Worm (Caenorhabditis elegans) whole organism, midembryonic: ENCODE measurements around the gene idpp-8.

Experiments
- T22C8.4 ChIP-seq: fragments of 200-800 bp; sonication (Bioruptor generic); IDR thresholded peaks from 2 replicates; pipeline ENCODE4 v1.3.6; 2022; ENCODE audit warnings: missing genetic modification characterization, missing compliant biosample characterization
- cog-1 ChIP-seq: sonication (generic microtip); optimal IDR thresholded peaks from 2 replicates; lab custom pipeline; 2016; ENCODE audit warnings: missing genetic modification characterization, missing compliant biosample characterization
- flt-1 ChIP-seq: fragments of 200-800 bp; sonication (Bioruptor generic); IDR thresholded peaks from 2 replicates; pipeline ENCODE4 v1.3.6; 2022; ENCODE audit warnings: missing genetic modification characterization, missing compliant biosample characterization
- klf-2 ChIP-seq: fragments of 200-800 bp; sonication (Bioruptor generic); conservative IDR thresholded peaks from 2 replicates; pipeline ENCODE4 v1.3.6; 2022; ENCODE audit warnings: missing genetic modification reagents, missing genetic modification characterization, missing compliant biosample characterization
- med-1 ChIP-seq: sonication (generic microtip); optimal IDR thresholded peaks from 2 replicates; lab custom pipeline; 2017; ENCODE audit warnings: missing genetic modification characterization, mild to moderate bottlenecking, missing compliant biosample characterization, antibody characterized with exemption, missing genetic modification reagents; ENCODE audit not compliant: insufficient read depth
- tab-1 ChIP-seq: fragments of 200-800 bp; sonication (Bioruptor generic); IDR thresholded peaks from 2 replicates; pipeline ENCODE4 v1.3.6; 2022; ENCODE audit warnings: missing genetic modification characterization, missing compliant biosample characterization
- ztf-23 ChIP-seq: fragments of 200-800 bp; sonication (Bioruptor generic); IDR thresholded peaks from 2 replicates; pipeline ENCODE4 v1.3.6; 2022; ENCODE audit warnings: missing genetic modification reagents, missing genetic modification characterization, missing compliant biosample characterization

DNA sequence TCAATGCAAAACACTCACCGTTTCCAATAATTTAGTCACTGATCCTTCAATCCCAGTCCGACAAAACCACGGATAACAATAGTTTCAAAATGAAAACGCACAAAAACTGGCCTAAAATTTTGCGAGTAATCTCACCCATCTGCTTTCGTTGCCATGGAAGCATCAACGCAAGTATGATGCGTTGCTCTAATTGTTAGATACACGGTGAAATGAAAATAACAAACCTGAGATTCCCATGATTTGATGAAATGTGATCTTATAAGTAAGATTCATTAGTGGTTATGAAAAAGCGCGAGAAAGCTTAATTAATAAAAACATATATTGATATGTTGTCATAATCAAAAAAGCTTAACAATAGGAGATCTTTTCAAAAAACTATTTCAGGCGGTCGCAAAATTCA, 51.9 kb downstream of the idpp-8 start, which contains the start of gene ceh-57:
- TF ChIP-seq tab-1 (GFP tag; lab: Robert Waterston, UW) (no peak), klf-2 (GFP tag; lab: Robert Waterston, UW) (no peak), T22C8.4 (no peak), flt-1 (GFP tag; lab: Robert Waterston, UW) (no peak), cog-1 (no peak), med-1 (GFP tag; lab: Kevin White, UChicago) (no peak), ztf-23 (GFP tag; lab: Robert Waterston, UW) (no peak)
